Worm (Caenorhabditis elegans) whole organism, L4 larva: Measurements from ENCODE around the gene irg-8.

Experiments used
- F44E2.7 ChIP-seq: fragments of 200-800 bp; sonication (Bioruptor generic); IDR thresholded peaks from 2 replicates; pipeline ENCODE4 v2.1.2; 2022; ENCODE audit warnings: missing genetic modification characterization, missing compliant biosample characterization
- R02D3.7 ChIP-seq: fragments of 150-350 bp; sonication (generic microtip); optimal IDR thresholded peaks from 3 replicates; lab custom pipeline; 2014; ENCODE audit warnings: missing biosample characterization, missing genetic modification characterization
- T20F7.1 ChIP-seq: fragments of 200-800 bp; sonication (Bioruptor generic); optimal IDR thresholded peaks from 2 replicates; lab custom pipeline; 2018; ENCODE audit warnings: mild to moderate bottlenecking, missing genetic modification characterization, missing compliant biosample characterization
- T26A8.4 ChIP-seq: fragments of 200-800 bp; sonication (Bioruptor generic); IDR thresholded peaks from 2 replicates; pipeline ENCODE4 v1.3.6; 2022; ENCODE audit warnings: missing genetic modification characterization, missing compliant biosample characterization
- Y105C5A.15 ChIP-seq: fragments of 200-800 bp; sonication (Bioruptor generic); IDR thresholded peaks from 2 replicates; pipeline ENCODE4 v1.3.6; 2022; ENCODE audit warnings: missing genetic modification characterization, missing compliant biosample characterization
- ZK337.2 ChIP-seq: fragments of 200-800 bp; sonication (Bioruptor generic); IDR thresholded peaks from 2 replicates; pipeline ENCODE4 v1.3.6; 2022; ENCODE audit warnings: missing genetic modification reagents, missing genetic modification characterization, missing compliant biosample characterization
- ZK546.5 ChIP-seq, 2 experiments: sonication (generic microtip); optimal IDR thresholded peaks; 2 replicates each; lab custom pipeline; 2017; ENCODE audit warnings: missing biosample characterization in 2 of 2, missing genetic modification characterization in 2 of 2
- aly-2 ChIP-seq: sonication (generic microtip); optimal IDR thresholded peaks from 2 replicates; lab custom pipeline; 2018; ENCODE audit warnings: missing biosample characterization, missing genetic modification characterization
- arid-1 ChIP-seq: fragments of 200-800 bp; sonication (Bioruptor generic); conservative IDR thresholded peaks from 2 replicates; pipeline ENCODE4 v1.3.6; 2022; ENCODE audit warnings: missing genetic modification reagents, missing genetic modification characterization, missing compliant biosample characterization
- attf-4 ChIP-seq: sonication (generic microtip); optimal IDR thresholded peaks from 3 replicates; lab custom pipeline; 2017; ENCODE audit warnings: missing biosample characterization, missing genetic modification characterization
- ceh-62 ChIP-seq: sonication (generic microtip); optimal IDR thresholded peaks from 2 replicates; lab custom pipeline; 2017; ENCODE audit warnings: missing biosample characterization, missing genetic modification characterization
- ceh-82 ChIP-seq: sonication (generic microtip); optimal IDR thresholded peaks from 2 replicates; lab custom pipeline; 2017; ENCODE audit warnings: missing biosample characterization, missing genetic modification characterization
- daf-12 ChIP-seq: fragments of 150-350 bp; optimal IDR thresholded peaks from 2 replicates; lab custom pipeline; 2014; ENCODE audit warnings: missing biosample characterization, missing genetic modification reagents, missing genetic modification characterization
- daf-16 ChIP-seq, 3 experiments: sonication (generic microtip); optimal IDR thresholded peaks; 2 replicates each; lab custom pipeline; 2016 to 2017; ENCODE audit warnings: missing genetic modification characterization in 3 of 3, missing genetic modification reagents in 3 of 3, mild to moderate bottlenecking in 2 of 3, missing compliant biosample characterization in 2 of 3, missing biosample characterization in 1 of 3, moderate library complexity in 1 of 3
- daf-8 ChIP-seq: fragments of 200-800 bp; sonication (Bioruptor generic); IDR thresholded peaks from 2 replicates; pipeline ENCODE4 v1.3.6; 2022; ENCODE audit warnings: missing genetic modification characterization, missing compliant biosample characterization
- dmd-6 ChIP-seq: fragments of 200-800 bp; sonication (Bioruptor generic); IDR thresholded peaks from 2 replicates; pipeline ENCODE4 v1.3.6; 2022; ENCODE audit warnings: missing genetic modification reagents, missing genetic modification characterization, missing compliant biosample characterization
- dpl-1 ChIP-seq: fragments of 150-350 bp; optimal IDR thresholded peaks from 2 replicates; lab custom pipeline; 2014; ENCODE audit warnings: missing biosample characterization, missing genetic modification reagents, missing genetic modification characterization
- egl-43 ChIP-seq: fragments of 200-800 bp; sonication (Bioruptor generic); IDR thresholded peaks from 2 replicates; pipeline ENCODE4 v1.3.6; 2022; ENCODE audit warnings: missing genetic modification reagents, missing genetic modification characterization, missing compliant biosample characterization
- fkh-10 ChIP-seq: fragments of 150-350 bp; optimal IDR thresholded peaks from 2 replicates; lab custom pipeline; 2014; ENCODE audit warnings: missing biosample characterization, missing genetic modification reagents, missing genetic modification characterization
- fos-1 ChIP-seq: fragments of 150-350 bp; optimal IDR thresholded peaks from 2 replicates; lab custom pipeline; 2014; ENCODE audit warnings: missing biosample characterization, missing genetic modification characterization
- gei-8 ChIP-seq: fragments of 200-800 bp; sonication (Bioruptor generic); optimal IDR thresholded peaks from 2 replicates; lab custom pipeline; 2018; ENCODE audit warnings: mild to moderate bottlenecking, missing genetic modification characterization, missing compliant biosample characterization
- hlh-11 ChIP-seq: fragments of 200-800 bp; sonication (Bioruptor generic); optimal IDR thresholded peaks from 2 replicates; lab custom pipeline; 2018; ENCODE audit warnings: mild to moderate bottlenecking, missing genetic modification characterization, missing compliant biosample characterization
- hlh-30 ChIP-seq: sonication (generic microtip); optimal IDR thresholded peaks from 2 replicates; lab custom pipeline; 2017; ENCODE audit warnings: antibody characterized with exemption, mild to moderate bottlenecking, missing genetic modification characterization, missing compliant biosample characterization; ENCODE audit not compliant: insufficient read depth
- jun-1 ChIP-seq: fragments of 150-350 bp; optimal IDR thresholded peaks from 2 replicates; lab custom pipeline; 2014; ENCODE audit warnings: missing biosample characterization, missing genetic modification reagents, missing genetic modification characterization
- lim-7 ChIP-seq: fragments of 200-800 bp; sonication (Bioruptor generic); IDR thresholded peaks from 2 replicates; pipeline ENCODE4 v1.3.6; 2022; ENCODE audit warnings: missing genetic modification characterization, missing compliant biosample characterization
- lin-15B ChIP-seq: fragments of 150-350 bp; sonication (generic microtip); optimal IDR thresholded peaks from 3 replicates; lab custom pipeline; 2014; ENCODE audit warnings: missing biosample characterization, missing genetic modification characterization
- lir-3 ChIP-seq: sonication (generic microtip); optimal IDR thresholded peaks from 2 replicates; lab custom pipeline; 2016; ENCODE audit warnings: mild to moderate bottlenecking, missing genetic modification characterization, missing compliant biosample characterization
- lsy-2 ChIP-seq, 2 experiments: fragments of 150-350 bp in 1 of 2; sonication (generic microtip) in 1 of 2; optimal IDR thresholded peaks; 2 replicates each; lab custom pipeline; 2014 to 2017; ENCODE audit warnings: missing biosample characterization in 2 of 2, missing genetic modification characterization in 2 of 2
- mdl-1 ChIP-seq, 2 experiments: fragments of 150-350 bp in 1 of 2; sonication (generic microtip) in 1 of 2; optimal IDR thresholded peaks; 2 replicates each; lab custom pipeline; 2014 to 2017; ENCODE audit warnings: missing biosample characterization in 2 of 2, missing genetic modification characterization in 2 of 2
- mxl-2 ChIP-seq: fragments of 200-800 bp; sonication (Bioruptor generic); conservative IDR thresholded peaks from 2 replicates; pipeline ENCODE4 v1.3.6; 2022; ENCODE audit warnings: missing genetic modification reagents, missing genetic modification characterization, missing compliant biosample characterization
- mxl-3 ChIP-seq: fragments of 200-800 bp; sonication (Bioruptor generic); optimal IDR thresholded peaks from 2 replicates; lab custom pipeline; 2018; ENCODE audit warnings: mild to moderate bottlenecking, missing genetic modification characterization, missing compliant biosample characterization
- nhr-10 ChIP-seq: fragments of 150-350 bp; optimal IDR thresholded peaks from 2 replicates; lab custom pipeline; 2014; ENCODE audit warnings: missing biosample characterization, missing genetic modification characterization
- nhr-11 ChIP-seq: fragments of 150-350 bp; optimal IDR thresholded peaks from 2 replicates; lab custom pipeline; 2014; ENCODE audit warnings: missing biosample characterization, missing genetic modification characterization
- nhr-111 ChIP-seq: fragments of 200-800 bp; sonication (Bioruptor generic); optimal IDR thresholded peaks from 2 replicates; lab custom pipeline; 2018; ENCODE audit warnings: mild to moderate bottlenecking, missing genetic modification characterization, missing compliant biosample characterization
- nhr-237 ChIP-seq: sonication (generic microtip); optimal IDR thresholded peaks from 2 replicates; lab custom pipeline; 2017; ENCODE audit warnings: missing biosample characterization, missing genetic modification characterization
- nhr-28 ChIP-seq: fragments of 150-350 bp; optimal IDR thresholded peaks from 2 replicates; lab custom pipeline; 2014; ENCODE audit warnings: missing biosample characterization, missing genetic modification characterization
- nhr-41 ChIP-seq: fragments of 200-800 bp; sonication (Bioruptor generic); IDR thresholded peaks from 2 replicates; pipeline ENCODE4 v1.3.6; 2022; ENCODE audit warnings: missing genetic modification reagents, missing genetic modification characterization, missing compliant biosample characterization
- nhr-48 ChIP-seq: sonication (generic microtip); optimal IDR thresholded peaks from 2 replicates; lab custom pipeline; 2016; ENCODE audit warnings: mild to moderate bottlenecking, missing genetic modification characterization, missing compliant biosample characterization
- nhr-6 ChIP-seq: fragments of 150-350 bp; optimal IDR thresholded peaks from 2 replicates; lab custom pipeline; 2014; ENCODE audit warnings: missing biosample characterization, missing genetic modification characterization
- nhr-77 ChIP-seq: fragments of 150-350 bp; optimal IDR thresholded peaks from 2 replicates; lab custom pipeline; 2014; ENCODE audit warnings: missing biosample characterization, missing genetic modification characterization
- pqm-1 ChIP-seq: sonication (generic microtip); optimal IDR thresholded peaks from 2 replicates; lab custom pipeline; 2017; ENCODE audit warnings: missing biosample characterization, missing genetic modification characterization
- saeg-2 ChIP-seq: fragments of 200-800 bp; sonication (Bioruptor generic); IDR thresholded peaks from 2 replicates; pipeline ENCODE4 v1.3.6; 2022; ENCODE audit warnings: missing genetic modification reagents, missing genetic modification characterization, missing compliant biosample characterization
- sdz-12 ChIP-seq: fragments of 200-800 bp; sonication (Bioruptor generic); optimal IDR thresholded peaks from 2 replicates; lab custom pipeline; 2018; ENCODE audit warnings: mild to moderate bottlenecking, missing genetic modification characterization, missing compliant biosample characterization
- snpc-1.2 ChIP-seq: fragments of 200-800 bp; sonication (Bioruptor generic); IDR thresholded peaks from 2 replicates; pipeline ENCODE4 v1.3.6; 2022; ENCODE audit warnings: missing genetic modification reagents, missing genetic modification characterization, missing compliant biosample characterization
- tra-1 ChIP-seq: fragments of 200-800 bp; sonication (Bioruptor generic); IDR thresholded peaks from 2 replicates; pipeline ENCODE4 v1.3.6; 2022; ENCODE audit warnings: missing genetic modification reagents, missing genetic modification characterization, missing compliant biosample characterization
- unc-130 ChIP-seq: sonication (generic microtip); optimal IDR thresholded peaks from 2 replicates; lab custom pipeline; 2016; ENCODE audit warnings: missing genetic modification reagents, missing genetic modification characterization, missing compliant biosample characterization
- unc-39 ChIP-seq: sonication (generic microtip); optimal IDR thresholded peaks from 2 replicates; lab custom pipeline; 2017; ENCODE audit warnings: missing biosample characterization, missing genetic modification characterization
- vab-7 ChIP-seq: fragments of 200-800 bp; sonication (Bioruptor generic); IDR thresholded peaks from 2 replicates; pipeline ENCODE4 v1.3.6; 2022; ENCODE audit warnings: missing genetic modification reagents, missing genetic modification characterization, missing compliant biosample characterization
- zag-1 ChIP-seq: fragments of 150-350 bp; optimal IDR thresholded peaks from 2 replicates; lab custom pipeline; 2014; ENCODE audit warnings: missing biosample characterization, missing genetic modification characterization
- zfp-2 ChIP-seq: sonication (generic microtip); optimal IDR thresholded peaks from 2 replicates; lab custom pipeline; 2016; ENCODE audit warnings: mild to moderate bottlenecking, missing genetic modification characterization, missing compliant biosample characterization
- zfp-3 ChIP-seq: fragments of 200-800 bp; sonication (Bioruptor generic); conservative IDR thresholded peaks from 2 replicates; pipeline ENCODE4 v1.3.6; 2022; ENCODE audit warnings: missing genetic modification reagents, missing genetic modification characterization, missing compliant biosample characterization
- zip-11 ChIP-seq: fragments of 200-800 bp; sonication (Bioruptor generic); IDR thresholded peaks from 2 replicates; pipeline ENCODE4 v1.3.6; 2022; ENCODE audit warnings: missing genetic modification characterization, missing compliant biosample characterization
- zip-2 ChIP-seq: fragments of 150-350 bp; optimal IDR thresholded peaks from 2 replicates; lab custom pipeline; 2014; ENCODE audit warnings: missing biosample characterization, missing genetic modification characterization
- ztf-11 ChIP-seq: fragments of 150-350 bp; optimal IDR thresholded peaks from 2 replicates; lab custom pipeline; 2014; ENCODE audit warnings: missing biosample characterization, missing genetic modification characterization

irg-8 gene

ce11 chrV:378231-378630 is 39.3 kb downstream of the irg-8 start:
- TF ChIP-seq tra-1 (GFP tag; lab: Robert Waterston, UW) (0 out of 2 replicates have a peak, but pooled peaks have one; percentile 28), Y105C5A.15 (GFP tag; lab: Robert Waterston, UW) (no peak), fkh-10 (GFP tag; lab: Kevin White, UChicago) (no peak), vab-7 (GFP tag; lab: Robert Waterston, UW) (no peak), jun-1 (no peak), zfp-2 (no peak), ztf-11 (tag; lab: Kevin White, UChicago) (no peak), zip-11 (no peak), nhr-6 (tag; lab: Kevin White, UChicago) (no peak), mxl-3 (peak; percentile 19), zip-2 (tag; lab: Kevin White, UChicago) (no peak), zag-1 (tag; lab: Kevin White, UChicago) (no peak), lir-3 (tag; lab: Kevin White, UChicago) (no peak), nhr-48 (tag; lab: Kevin White, UChicago) (peak; percentile 31), daf-16 (GFP tag; optimal IDR thresholded peaks at IDR 0.05; lab: Kevin White, UChicago) (no peak), daf-16 (tag; optimal IDR thresholded peaks at IDR 0.05; lab: Kevin White, UChicago) (no peak), gei-8 (GFP tag; lab: Kevin White, UChicago) (no peak), saeg-2 (no peak), dmd-6 (GFP tag; lab: Robert Waterston, UW) (peak; percentile 31), snpc-1.2 (GFP tag; lab: Robert Waterston, UW) (no peak), fos-1 (tag; lab: Kevin White, UChicago) (no peak), ceh-62 (no peak), arid-1 (GFP tag; lab: Robert Waterston, UW) (no peak), unc-39 (tag; lab: Kevin White, UChicago) (no peak), nhr-11 (no peak), mdl-1 (tag; optimal IDR thresholded peaks at IDR 0.05; lab: Kevin White, UChicago) (peak in 1 of 2 experiments; percentile 22), nhr-77 (tag; lab: Kevin White, UChicago) (no peak), daf-8 (GFP tag; lab: Robert Waterston, UW) (no peak), nhr-41 (GFP tag; lab: Robert Waterston, UW) (no peak), nhr-111 (GFP tag; lab: Kevin White, UChicago) (no peak), ceh-82 (tag; lab: Kevin White, UChicago) (no peak), lsy-2 (tag; optimal IDR thresholded peaks at IDR 0.05; lab: Kevin White, UChicago) (no peak), zfp-3 (no peak), egl-43 (GFP tag; lab: Robert Waterston, UW) (no peak), lim-7 (GFP tag; lab: Robert Waterston, UW) (no peak), lin-15B (no peak), dpl-1 (no peak), ZK337.2 (GFP tag; lab: Robert Waterston, UW) (no peak), nhr-10 (tag; lab: Kevin White, UChicago) (no peak), T26A8.4 (no peak), mxl-2 (GFP tag; lab: Robert Waterston, UW) (no peak), daf-12 (tag; lab: Kevin White, UChicago) (no peak), T20F7.1 (GFP tag; lab: Kevin White, UChicago) (no peak), pqm-1 (tag; lab: Kevin White, UChicago) (no peak), R02D3.7 (tag; lab: Kevin White, UChicago) (no peak), nhr-28 (peak; percentile 63), ZK546.5 (tag; optimal IDR thresholded peaks at IDR 0.05; lab: Kevin White, UChicago) (no peak), sdz-12 (GFP tag; lab: Kevin White, UChicago) (no peak), hlh-30 (peak; percentile 29), attf-4 (tag; lab: Kevin White, UChicago) (no peak), unc-130 (GFP tag; lab: Kevin White, UChicago) (no peak), hlh-11 (tag; lab: Kevin White, UChicago) (peak; percentile 14), aly-2 (tag; lab: Kevin White, UChicago) (no peak), nhr-237 (tag; lab: Kevin White, UChicago) (no peak), F44E2.7 (GFP tag; lab: Robert Waterston, UW) (no peak)
